Worm (Caenorhabditis elegans): ENCODE results near the gene dnj-24.

ce11 chrIII:5453290-5453689 is 29.4 kb upstream of the dnj-24 start, which contains the start of gene F48E8.4:
- TF ChIP-seq hlh-8 (tag; optimal IDR thresholded peaks at IDR 0.05): no peak
- no peak for TF ChIP-seq elt-4 (tag; optimal IDR thresholded peaks at IDR 0.05)
- no peak for TF ChIP-seq ceh-9 (tag; optimal IDR thresholded peaks at IDR 0.05)
- no peak for TF ChIP-seq nhr-11 (tag; optimal IDR thresholded peaks at IDR 0.05)
- TF ChIP-seq sdc-2 (tag; optimal IDR thresholded peaks at IDR 0.05): no peak
